Worm (Caenorhabditis elegans) whole organism, L1 larva: ENCODE results near the gene nspg-10.

ENCODE experiments used
- C04F5.9 ChIP-seq: sonication (generic microtip); optimal IDR thresholded peaks from 2 replicates; lab custom pipeline; 2016; ENCODE audit warnings: missing genetic modification characterization, missing compliant biosample characterization
- aha-1 ChIP-seq: fragments of 150-350 bp; optimal IDR thresholded peaks from 2 replicates; lab custom pipeline; 2014; ENCODE audit warnings: missing biosample characterization, missing genetic modification characterization
- aly-2 ChIP-seq: fragments of 150-350 bp; optimal IDR thresholded peaks from 2 replicates; lab custom pipeline; 2014; ENCODE audit warnings: missing biosample characterization, missing genetic modification characterization
- ama-1 ChIP-seq: fragments of 150-350 bp; optimal IDR thresholded peaks from 2 replicates; lab custom pipeline; 2014
- blmp-1 ChIP-seq: fragments of 150-350 bp; optimal IDR thresholded peaks from 2 replicates; lab custom pipeline; 2014; ENCODE audit warnings: missing biosample characterization, missing genetic modification characterization
- ceh-63 ChIP-seq: fragments of 200-800 bp; sonication (Bioruptor generic); optimal IDR thresholded peaks from 2 replicates; lab custom pipeline; 2018; ENCODE audit warnings: mild to moderate bottlenecking, missing genetic modification characterization, missing compliant biosample characterization
- ceh-8 ChIP-seq: fragments of 200-800 bp; sonication (Bioruptor generic); optimal IDR thresholded peaks from 2 replicates; lab custom pipeline; 2018; ENCODE audit warnings: mild to moderate bottlenecking, missing genetic modification characterization, moderate library complexity, missing compliant biosample characterization
- ceh-90 ChIP-seq: sonication (generic microtip); optimal IDR thresholded peaks from 2 replicates; lab custom pipeline; 2016; ENCODE audit warnings: missing genetic modification characterization, missing compliant biosample characterization
- dsc-1 ChIP-seq: sonication (generic microtip); optimal IDR thresholded peaks from 2 replicates; lab custom pipeline; 2016; ENCODE audit warnings: mild to moderate bottlenecking, missing genetic modification characterization, missing compliant biosample characterization
- efl-1 ChIP-seq, 4 experiments: fragments of 150-350 bp; optimal IDR thresholded peaks in 3 of 4; peaks in 1 of 4; 1 replicate in 1 of 4; 2 replicates in 3 of 4; lab custom pipeline; 2014; ENCODE audit warnings: missing biosample characterization in 2 of 4, missing genetic modification characterization in 2 of 4, missing genetic modification reagents in 2 of 4
- egl-13 ChIP-seq: sonication (generic microtip); optimal IDR thresholded peaks from 2 replicates; lab custom pipeline; 2016; ENCODE audit warnings: missing genotype, missing genetic modification reagents, missing genetic modification characterization, missing compliant biosample characterization
- elt-2 ChIP-seq: sonication (generic microtip); optimal IDR thresholded peaks from 2 replicates; lab custom pipeline; 2016; ENCODE audit warnings: missing genetic modification characterization, mild to moderate bottlenecking, inconsistent platforms, missing compliant biosample characterization, missing genetic modification reagents
- elt-3 ChIP-seq, 6 experiments: fragments of 150-350 bp in 1 of 6; sonication (generic microtip); optimal IDR thresholded peaks; 2 replicates each; lab custom pipeline; 2017 to 2018; ENCODE audit warnings: missing biosample characterization in 6 of 6, missing genetic modification characterization in 6 of 6, inconsistent platforms in 1 of 6
- fkh-10 ChIP-seq: sonication (generic microtip); optimal IDR thresholded peaks from 2 replicates; lab custom pipeline; 2017; ENCODE audit warnings: missing biosample characterization, missing genetic modification reagents, missing genetic modification characterization
- fkh-8 ChIP-seq: sonication (generic microtip); optimal IDR thresholded peaks from 2 replicates; lab custom pipeline; 2016; ENCODE audit warnings: mild to moderate bottlenecking, missing genetic modification characterization, missing compliant biosample characterization
- hpl-2 ChIP-seq: fragments of 150-350 bp; optimal IDR thresholded peaks from 2 replicates; lab custom pipeline; 2014; ENCODE audit warnings: missing biosample characterization, missing genetic modification reagents, missing genetic modification characterization
- jun-1 ChIP-seq: fragments of 150-350 bp; optimal IDR thresholded peaks from 2 replicates; lab custom pipeline; 2014; ENCODE audit warnings: missing biosample characterization, missing genetic modification reagents, missing genetic modification characterization
- lin-14 ChIP-seq: fragments of 200-800 bp; sonication (Bioruptor generic); optimal IDR thresholded peaks from 2 replicates; lab custom pipeline; 2018; ENCODE audit warnings: mild to moderate bottlenecking, missing genetic modification characterization, moderate library complexity, missing compliant biosample characterization
- lin-35 ChIP-seq, 2 experiments: fragments of 150-350 bp; optimal IDR thresholded peaks; 2 replicates each; lab custom pipeline; 2014; ENCODE audit warnings: missing biosample characterization in 2 of 2, missing genetic modification characterization in 2 of 2, missing genetic modification reagents in 2 of 2
- mef-2 ChIP-seq: fragments of 150-350 bp; optimal IDR thresholded peaks from 2 replicates; lab custom pipeline; 2014; ENCODE audit warnings: missing biosample characterization, missing genetic modification characterization
- mep-1 ChIP-seq: fragments of 150-350 bp; optimal IDR thresholded peaks from 2 replicates; lab custom pipeline; 2014; ENCODE audit warnings: missing biosample characterization, missing genetic modification characterization
- nhr-19 ChIP-seq: fragments of 200-800 bp; sonication (Bioruptor generic); conservative IDR thresholded peaks from 2 replicates; pipeline ENCODE4 v1.3.6; 2022; ENCODE audit warnings: missing genetic modification characterization, missing compliant biosample characterization
- nhr-20 ChIP-seq: sonication (generic microtip); optimal IDR thresholded peaks from 2 replicates; lab custom pipeline; 2016; ENCODE audit warnings: mild to moderate bottlenecking, missing genetic modification characterization, missing compliant biosample characterization
- nhr-47 ChIP-seq: sonication (generic microtip); optimal IDR thresholded peaks from 2 replicates; lab custom pipeline; 2016; ENCODE audit warnings: mild to moderate bottlenecking, missing genetic modification characterization, moderate library complexity, missing compliant biosample characterization
- nhr-71 ChIP-seq: sonication (generic microtip); optimal IDR thresholded peaks from 2 replicates; lab custom pipeline; 2016; ENCODE audit warnings: mild to moderate bottlenecking, missing genetic modification characterization, moderate library complexity, missing compliant biosample characterization
- nhr-90 ChIP-seq: sonication (generic microtip); optimal IDR thresholded peaks from 2 replicates; lab custom pipeline; 2016; ENCODE audit warnings: mild to moderate bottlenecking, missing genetic modification characterization, missing compliant biosample characterization; ENCODE audit not compliant: poor library complexity
- pax-3 ChIP-seq: fragments of 200-800 bp; sonication (Bioruptor generic); optimal IDR thresholded peaks from 2 replicates; lab custom pipeline; 2018; ENCODE audit warnings: mild to moderate bottlenecking, missing genetic modification characterization, moderate library complexity, missing compliant biosample characterization
- snpc-4 ChIP-seq: fragments of 150-350 bp; optimal IDR thresholded peaks from 2 replicates; lab custom pipeline; 2014; ENCODE audit warnings: missing biosample characterization, missing genetic modification characterization
- sox-4 ChIP-seq: sonication (generic microtip); optimal IDR thresholded peaks from 2 replicates; lab custom pipeline; 2016; ENCODE audit warnings: missing genetic modification characterization, missing compliant biosample characterization
- sup-37 ChIP-seq: fragments of 200-800 bp; sonication (Bioruptor generic); optimal IDR thresholded peaks from 2 replicates; lab custom pipeline; 2018; ENCODE audit warnings: mild to moderate bottlenecking, missing genetic modification characterization, missing compliant biosample characterization
- swsn-7 ChIP-seq: sonication (generic microtip); optimal IDR thresholded peaks from 2 replicates; lab custom pipeline; 2016; ENCODE audit warnings: missing genetic modification characterization, missing compliant biosample characterization
- tbx-2 ChIP-seq: sonication (generic microtip); optimal IDR thresholded peaks from 2 replicates; lab custom pipeline; 2016; ENCODE audit warnings: missing genetic modification characterization, missing compliant biosample characterization
- unc-30 ChIP-seq: sonication (generic microtip); optimal IDR thresholded peaks from 2 replicates; lab custom pipeline; 2017; ENCODE audit warnings: missing biosample characterization, missing genetic modification characterization
- unc-62 ChIP-seq: fragments of 150-350 bp; optimal IDR thresholded peaks from 2 replicates; lab custom pipeline; 2014; ENCODE audit warnings: missing biosample characterization, missing genetic modification reagents, missing genetic modification characterization
- unc-98 ChIP-seq: fragments of 200-800 bp; sonication (Bioruptor generic); IDR thresholded peaks from 2 replicates; pipeline ENCODE4 v1.3.6; 2022; ENCODE audit warnings: missing genetic modification characterization, missing compliant biosample characterization
- zip-4 ChIP-seq: fragments of 200-800 bp; sonication (Bioruptor generic); optimal IDR thresholded peaks from 2 replicates; lab custom pipeline; 2018; ENCODE audit warnings: mild to moderate bottlenecking, missing genetic modification characterization, moderate library complexity, missing compliant biosample characterization

nspg-10 gene

ce11 chrIV:4612597-4612996 is 7.0 kb downstream of the nspg-10 start:
- TF ChIP-seq ceh-90 (tag; lab: Kevin White, UChicago), result no peak
- no peak for TF ChIP-seq aha-1 (tag; lab: Kevin White, UChicago)
- TF ChIP-seq blmp-1, result no peak
- TF ChIP-seq, all 84 proteins: peak for 0

ce11 chrIV:4613516-4613915 is 7.9 kb downstream of the nspg-10 start:
- TF ChIP-seq jun-1 (tag; lab: Kevin White, UChicago) (peak; percentile 17), sox-4 (tag; lab: Kevin White, UChicago) (peak; percentile 32), fkh-10 (GFP tag; lab: Kevin White, UChicago) (peak; percentile 11), nhr-47 (tag; lab: Kevin White, UChicago) (peak; percentile 72), dsc-1 (tag; lab: Kevin White, UChicago) (peak; percentile 96), aly-2 (tag; lab: Kevin White, UChicago) (no peak), zip-4 (GFP tag; lab: Kevin White, UChicago) (no peak), nhr-90 (no peak), pax-3 (tag; lab: Kevin White, UChicago) (peak; percentile 64), nhr-71 (tag; lab: Kevin White, UChicago) (peak; percentile 59), C04F5.9 (tag; lab: Kevin White, UChicago) (no peak), fkh-8 (tag; lab: Kevin White, UChicago) (peak; percentile 86), egl-13 (tag; lab: Kevin White, UChicago) (peak; percentile 66)
- TF ChIP-seq, all 84 proteins: peak for 9

DNA sequence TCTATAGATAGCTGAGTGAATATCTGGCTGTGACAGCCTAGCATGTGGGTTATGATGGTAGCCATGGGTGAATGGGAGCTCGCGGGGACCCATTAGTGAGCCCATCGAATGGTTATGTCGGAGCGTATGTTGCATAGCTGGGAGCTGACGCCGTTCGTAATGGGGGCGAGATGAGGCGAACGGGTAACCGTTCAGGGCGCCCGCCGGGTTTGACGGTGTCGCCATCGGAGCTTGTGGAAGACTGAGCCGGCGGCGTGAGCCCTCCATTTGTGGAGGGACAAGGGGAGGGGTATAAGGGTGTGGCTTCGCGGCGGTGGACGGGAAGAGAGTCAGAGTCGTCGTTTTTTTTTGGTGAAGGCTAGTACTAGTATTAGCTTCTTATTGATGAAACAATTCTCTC is 18.3 kb downstream of the nspg-10 start:
- TF ChIP-seq zip-4 (GFP tag; lab: Kevin White, UChicago) (no peak), unc-98 (GFP tag; lab: Robert Waterston, UW) (no peak), nhr-47 (tag; lab: Kevin White, UChicago) (no peak), efl-1 (optimal IDR thresholded peaks at IDR 0.05; lab: Kevin White, UChicago) (no peak), efl-1 (GFP tag; optimal IDR thresholded peaks at IDR 0.05 in 1 of 2; lab: Kevin White, UChicago) (peak in 1 of 2 experiments; percentile 41), elt-2 (no peak), ceh-63 (no peak), ama-1 (no peak)

DNA sequence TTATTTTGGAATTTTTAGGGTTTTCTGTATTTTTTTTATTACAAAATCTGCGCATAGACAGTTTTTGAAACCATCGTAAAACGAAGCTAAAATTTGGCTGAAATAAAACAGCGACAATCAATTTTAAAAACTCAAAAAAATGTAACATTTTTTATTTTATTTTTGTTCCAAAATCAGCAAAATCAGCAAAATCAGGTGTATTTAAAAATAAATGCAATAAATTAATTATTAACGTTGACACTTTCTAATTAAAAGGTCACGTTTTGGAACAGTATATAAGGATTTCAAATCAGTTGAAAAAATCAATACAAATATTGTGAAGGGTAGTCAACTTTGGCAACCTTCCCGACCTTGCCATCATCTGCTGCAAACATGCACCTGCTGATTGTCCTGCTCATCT is 27.8 kb downstream of the nspg-10 start, which contains the start of gene R105.1:
R105.1 (plus strand) TSS at position 301 of the 400 bp plus-strand sequence.
- TF ChIP-seq lin-35 (GFP tag; optimal IDR thresholded peaks at IDR 0.05; lab: Kevin White, UChicago) (no peak), egl-13 (tag; lab: Kevin White, UChicago) (no peak), elt-3 (tag; optimal IDR thresholded peaks at IDR 0.05; lab: Kevin White, UChicago) (no peak), aly-2 (tag; lab: Kevin White, UChicago) (no peak), dsc-1 (tag; lab: Kevin White, UChicago) (no peak), unc-98 (GFP tag; lab: Robert Waterston, UW) (no peak), tbx-2 (tag; lab: Kevin White, UChicago) (no peak), lin-14 (GFP tag; lab: Kevin White, UChicago) (no peak), jun-1 (tag; lab: Kevin White, UChicago) (no peak), nhr-20 (no peak), mep-1 (tag; lab: Kevin White, UChicago) (no peak)
- TF ChIP-seq, all 84 proteins: peak for 0

- TF ChIP-seq mef-2 (tag; lab: Kevin White, UChicago) (no peak), snpc-4 (tag; lab: Kevin White, UChicago) (no peak), ceh-8 (GFP tag; lab: Kevin White, UChicago) (no peak), nhr-90 (no peak), efl-1 (optimal IDR thresholded peaks at IDR 0.05; lab: Kevin White, UChicago) (no peak), efl-1 (GFP tag; optimal IDR thresholded peaks at IDR 0.05 in 1 of 2; lab: Kevin White, UChicago) (no peak), unc-30 (tag; lab: Kevin White, UChicago) (no peak), sox-4 (tag; lab: Kevin White, UChicago) (no peak), sup-37 (GFP tag; lab: Kevin White, UChicago) (no peak), fkh-8 (tag; lab: Kevin White, UChicago) (no peak), unc-62 (GFP tag; lab: Kevin White, UChicago) (no peak), nhr-19 (GFP tag; lab: Robert Waterston, UW) (no peak), nhr-71 (tag; lab: Kevin White, UChicago) (no peak), blmp-1 (no peak), elt-3 (tag; optimal IDR thresholded peaks at IDR 0.05; lab: Kevin White, UChicago) (no peak), hpl-2 (GFP tag; lab: Kevin White, UChicago) (no peak), swsn-7 (tag; lab: Kevin White, UChicago) (no peak), fkh-10 (GFP tag; lab: Kevin White, UChicago) (no peak), tbx-2 (tag; lab: Kevin White, UChicago) (no peak), unc-98 (GFP tag; lab: Robert Waterston, UW) (no peak)
Observed at ce11 chrIV:4636001-4636400, 30.4 kb downstream of the nspg-10 start, which contains the start of gene R105.5. Gene R105.5 (plus strand): TSS chrIV:4636301.
